Fruit fly (Drosophila melanogaster) whole organism, embryonic: ENCODE results near the gene Root.

Source experiments
- Antp ChIP-seq: fragments of 200-800 bp; sonication (Bioruptor generic); optimal IDR thresholded peaks from 3 replicates; lab custom pipeline; 2016; ENCODE audit warnings: missing biosample characterization, missing genetic modification characterization
- CG34224 ChIP-seq: fragments of 200-800 bp; sonication (Bioruptor generic); IDR thresholded peaks from 3 replicates; pipeline ENCODE4 v1.3.6; 2022; ENCODE audit warnings: missing biosample characterization, missing genetic modification characterization; ENCODE audit not compliant: partially characterized antibody
- CG4617 ChIP-seq: fragments of 200-800 bp; sonication (Bioruptor generic); optimal IDR thresholded peaks from 3 replicates; lab custom pipeline; 2016; ENCODE audit warnings: missing biosample characterization, missing genetic modification characterization, borderline replicate concordance
- CG9817 ChIP-seq: fragments of 200-800 bp; sonication (Bioruptor generic); optimal IDR thresholded peaks from 2 replicates; lab custom pipeline; 2018; ENCODE audit warnings: missing biosample characterization, mild to moderate bottlenecking, missing genetic modification characterization, moderate library complexity
- Doc2 ChIP-seq: fragments of 200-800 bp; sonication (Bioruptor generic); IDR thresholded peaks from 2 replicates; pipeline ENCODE4 v1.3.6; 2022; ENCODE audit warnings: missing biosample characterization, missing genetic modification characterization
- br ChIP-seq: fragments of >200 bp; optimal IDR thresholded peaks from 2 replicates; lab custom pipeline; 2017
- emc ChIP-seq: fragments of 200-800 bp; sonication (Bioruptor generic); optimal IDR thresholded peaks from 2 replicates; lab custom pipeline; 2016; ENCODE audit warnings: missing biosample characterization, missing genetic modification characterization
- fru ChIP-seq: fragments of >200 bp; optimal IDR thresholded peaks from 2 replicates; lab custom pipeline; 2017
- gsb-n ChIP-seq: fragments of 200-800 bp; sonication (Bioruptor generic); optimal IDR thresholded peaks from 3 replicates; lab custom pipeline; 2018; ENCODE audit warnings: missing biosample characterization, mild to moderate bottlenecking, missing genetic modification characterization
- pho ChIP-seq: fragments of 200-800 bp; sonication (Bioruptor generic); optimal IDR thresholded peaks from 2 replicates; lab custom pipeline; 2016; ENCODE audit warnings: missing biosample characterization, missing genetic modification characterization
- psq ChIP-seq: fragments of 200-800 bp; sonication (Bioruptor generic); optimal IDR thresholded peaks from 2 replicates; lab custom pipeline; 2017; ENCODE audit warnings: missing biosample characterization, missing genetic modification characterization

dm6 chr3R:24101437-24101836 is 11.6 kb upstream of the Root start:
- TF ChIP-seq pho (no peak), CG9817 (tag; lab: Kevin White, UChicago) (no peak), fru (lab: Kevin White, UChicago) (no peak), CG4617 (GFP tag; lab: Kevin White, UChicago) (no peak), gsb-n (tag; lab: Kevin White, UChicago) (no peak), br (lab: Kevin White, UChicago) (no peak), CG34224 (GFP tag; lab: Robert Waterston, UW) (no peak), Antp (GFP tag; lab: Kevin White, UChicago) (no peak), psq (GFP tag; lab: Kevin White, UChicago) (no peak), Doc2 (GFP tag; lab: Robert Waterston, UW) (no peak), emc (GFP tag; lab: Kevin White, UChicago) (no peak)
